Fruit fly (Drosophila melanogaster) whole organism: ENCODE data around the gene Nazo.

Experiments
- CG8478 ChIP-seq: fragments of >200 bp; optimal IDR thresholded peaks from 2 replicates; lab custom pipeline; 2018; ENCODE audit warnings: inconsistent platforms
- pan ChIP-seq: fragments of >200 bp; optimal IDR thresholded peaks from 2 replicates; lab custom pipeline; 2017
- psq ChIP-seq: fragments of >200 bp; optimal IDR thresholded peaks from 2 replicates; lab custom pipeline; 2017
- usp ChIP-seq: fragments of >200 bp; optimal IDR thresholded peaks from 2 replicates; lab custom pipeline; 2017; ENCODE audit warnings: missing biosample characterization, missing genetic modification characterization, mixed read lengths

DNA sequence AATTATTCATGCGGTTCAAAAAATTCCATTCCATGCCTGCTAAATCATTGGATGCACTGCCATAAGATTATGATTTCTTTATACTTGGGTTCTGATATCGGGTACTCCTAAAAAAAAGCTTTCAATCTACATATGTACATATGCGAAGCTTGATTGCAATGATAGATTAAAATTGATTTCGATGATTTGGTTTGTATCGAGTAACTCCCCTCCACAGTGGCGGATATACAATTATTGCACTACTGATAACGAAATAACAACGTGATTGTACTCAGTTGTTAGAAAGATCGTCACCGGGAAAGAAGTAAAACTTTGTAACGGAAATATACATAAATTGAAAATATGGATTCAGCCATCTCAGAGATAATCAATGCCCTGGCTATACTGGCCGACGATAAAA, at the start of gene Nazo:
- TF ChIP-seq psq (lab: Kevin White, UChicago) = no peak
- TF ChIP-seq CG8478 = no peak
- no peak for TF ChIP-seq usp (GFP tag; lab: Kevin White, UChicago)
- no peak for TF ChIP-seq pan (lab: Kevin White, UChicago)
